Fruit fly (Drosophila melanogaster) whole organism, embryonic: ENCODE data around the gene CG4364.

ENCODE experiments used
- Blimp-1 ChIP-seq: fragments of 200-800 bp; sonication (Bioruptor generic); optimal IDR thresholded peaks from 3 replicates; lab custom pipeline; 2018; ENCODE audit warnings: missing biosample characterization, missing genetic modification characterization, mild to moderate bottlenecking, moderate library complexity, missing genetic modification reagents
- CG10431 ChIP-seq: fragments of 200-800 bp; sonication (Bioruptor generic); optimal IDR thresholded peaks from 3 replicates; lab custom pipeline; 2018; ENCODE audit warnings: missing biosample characterization, mild to moderate bottlenecking, missing genetic modification characterization
- CG10654 ChIP-seq: fragments of 200-800 bp; sonication (Bioruptor generic); optimal IDR thresholded peaks from 2 replicates; lab custom pipeline; 2016; ENCODE audit warnings: missing biosample characterization, missing genetic modification characterization
- CG11398 ChIP-seq: fragments of 200-800 bp; sonication (Bioruptor generic); optimal IDR thresholded peaks from 2 replicates; lab custom pipeline; 2016; ENCODE audit warnings: missing biosample characterization, missing genetic modification characterization
- CG11695 ChIP-seq: fragments of 200-800 bp; sonication (Bioruptor generic); IDR thresholded peaks from 3 replicates; pipeline ENCODE4 v1.3.6; 2022; ENCODE audit warnings: missing biosample characterization, missing genetic modification characterization
- CG11723 ChIP-seq: fragments of 200-800 bp; sonication (Bioruptor generic); optimal IDR thresholded peaks from 2 replicates; lab custom pipeline; 2017; ENCODE audit warnings: missing biosample characterization, mild to moderate bottlenecking, missing genetic modification characterization
- CG12219 ChIP-seq: fragments of 200-800 bp; sonication (Bioruptor generic); optimal IDR thresholded peaks from 3 replicates; lab custom pipeline; 2018; ENCODE audit warnings: missing biosample characterization, mild to moderate bottlenecking, missing genetic modification characterization
- CG13424 ChIP-seq: fragments of 200-800 bp; sonication (Bioruptor generic); optimal IDR thresholded peaks from 2 replicates; lab custom pipeline; 2019; ENCODE audit warnings: missing biosample characterization, mild to moderate bottlenecking, missing genetic modification characterization, moderate library complexity
- CG13624 ChIP-seq: fragments of 200-800 bp; sonication (Bioruptor generic); optimal IDR thresholded peaks from 2 replicates; lab custom pipeline; 2016; ENCODE audit warnings: missing biosample characterization, missing genetic modification characterization
- CG14710 ChIP-seq: fragments of 200-800 bp; sonication (Bioruptor generic); optimal IDR thresholded peaks from 3 replicates; lab custom pipeline; 2019; ENCODE audit warnings: missing biosample characterization, mild to moderate bottlenecking, missing genetic modification characterization, moderate library complexity
- CG17328 ChIP-seq: fragments of 200-800 bp; sonication (Bioruptor generic); IDR thresholded peaks from 2 replicates; pipeline ENCODE4 v1.3.6; 2022; ENCODE audit warnings: missing biosample characterization, missing genetic modification characterization
- CG17568 ChIP-seq: fragments of 200-800 bp; sonication (Bioruptor generic); optimal IDR thresholded peaks from 2 replicates; lab custom pipeline; 2018; ENCODE audit warnings: missing biosample characterization, mild to moderate bottlenecking, missing genetic modification characterization, moderate library complexity
- CG17912 ChIP-seq: fragments of 200-800 bp; sonication (Bioruptor generic); optimal IDR thresholded peaks from 2 replicates; lab custom pipeline; 2018; ENCODE audit warnings: missing biosample characterization, mild to moderate bottlenecking, missing genetic modification characterization
- CG2120 ChIP-seq: fragments of 200-800 bp; sonication (Bioruptor generic); optimal IDR thresholded peaks from 3 replicates; lab custom pipeline; 2016; ENCODE audit warnings: missing biosample characterization, missing genetic modification characterization
- CG3281 ChIP-seq: fragments of 200-800 bp; sonication (Bioruptor generic); optimal IDR thresholded peaks from 3 replicates; lab custom pipeline; 2017; ENCODE audit warnings: missing biosample characterization, mild to moderate bottlenecking, missing genetic modification characterization
- CG4854 ChIP-seq: fragments of 200-800 bp; sonication (Bioruptor generic); optimal IDR thresholded peaks from 2 replicates; lab custom pipeline; 2016; ENCODE audit warnings: missing biosample characterization, missing genetic modification characterization, inconsistent platforms
- CG6254 ChIP-seq: fragments of 200-800 bp; sonication (Bioruptor generic); optimal IDR thresholded peaks from 3 replicates; lab custom pipeline; 2017; ENCODE audit warnings: mild to moderate bottlenecking, missing biosample characterization, missing genetic modification reagents, missing genetic modification characterization
- CG7987 ChIP-seq: fragments of 200-800 bp; sonication (Bioruptor generic); optimal IDR thresholded peaks from 2 replicates; lab custom pipeline; 2018; ENCODE audit warnings: missing biosample characterization, mild to moderate bottlenecking, missing genetic modification characterization, moderate library complexity
- CG8924 ChIP-seq: fragments of 200-800 bp; optimal IDR thresholded peaks from 3 replicates; lab custom pipeline; 2019; ENCODE audit warnings: missing biosample characterization, mild to moderate bottlenecking, missing genetic modification characterization, moderate library complexity
- CHES-1-like ChIP-seq: fragments of 200-800 bp; sonication (Bioruptor generic); optimal IDR thresholded peaks from 2 replicates; lab custom pipeline; 2016; ENCODE audit warnings: missing biosample characterization, missing genetic modification characterization
- Drgx ChIP-seq: fragments of 200-800 bp; sonication (Bioruptor generic); IDR thresholded peaks from 2 replicates; pipeline ENCODE4 v1.3.6; 2022; ENCODE audit warnings: missing biosample characterization, missing genetic modification characterization
- Eip74EF ChIP-seq, 2 experiments: fragments of 200-800 bp in 1 of 2; fragments of >200 bp in 1 of 2; sonication (Bioruptor generic) in 1 of 2; optimal IDR thresholded peaks; 2 replicates each; lab custom pipeline; 2017 to 2019; ENCODE audit warnings: missing biosample characterization in 2 of 2, missing genetic modification characterization in 2 of 2, mild to moderate bottlenecking in 1 of 2, moderate library complexity in 1 of 2
- Hr3 ChIP-seq: fragments of 200-800 bp; sonication (Bioruptor generic); optimal IDR thresholded peaks from 3 replicates; lab custom pipeline; 2016; ENCODE audit warnings: missing biosample characterization, missing genetic modification characterization
- Hr51 ChIP-seq, 2 experiments: fragments of 200-800 bp; sonication (Bioruptor generic); optimal IDR thresholded peaks; 2 replicates in 1 of 2; 3 replicates in 1 of 2; lab custom pipeline; 2016 to 2018; ENCODE audit warnings: missing biosample characterization in 2 of 2, missing genetic modification characterization in 2 of 2, mild to moderate bottlenecking in 1 of 2, moderate library complexity in 1 of 2
- Lhr ChIP-seq: fragments of 200-800 bp; sonication (Bioruptor generic); optimal IDR thresholded peaks from 3 replicates; lab custom pipeline; 2017; ENCODE audit warnings: mild to moderate bottlenecking, missing biosample characterization, missing genetic modification reagents, missing genetic modification characterization
- Lpt ChIP-seq: fragments of >200 bp; optimal IDR thresholded peaks from 2 replicates; lab custom pipeline; 2018; ENCODE audit warnings: missing biosample characterization, missing genetic modification characterization
- MTF-1 ChIP-seq: fragments of 200-800 bp; sonication (Bioruptor generic); optimal IDR thresholded peaks from 2 replicates; lab custom pipeline; 2018; ENCODE audit warnings: missing biosample characterization, mild to moderate bottlenecking, missing genetic modification characterization, borderline replicate concordance
- Ptx1 ChIP-seq: fragments of 200-800 bp; sonication (Bioruptor generic); IDR thresholded peaks from 2 replicates; pipeline ENCODE4 v1.3.6; 2022; ENCODE audit warnings: missing biosample characterization, missing genetic modification characterization
- Sox102F ChIP-seq: fragments of 200-800 bp; sonication (Bioruptor generic); optimal IDR thresholded peaks from 2 replicates; lab custom pipeline; 2018; ENCODE audit warnings: missing biosample characterization, mild to moderate bottlenecking, missing genetic modification characterization, moderate library complexity
- Xrp1 ChIP-seq: fragments of 200-800 bp; sonication (Bioruptor generic); IDR thresholded peaks from 2 replicates; pipeline ENCODE4 v1.3.6; 2022; ENCODE audit warnings: missing biosample characterization, missing genetic modification characterization
- ab ChIP-seq: fragments of 200-800 bp; sonication (Bioruptor generic); optimal IDR thresholded peaks from 2 replicates; lab custom pipeline; 2016; ENCODE audit warnings: missing biosample characterization, missing genetic modification characterization
- ash1 ChIP-seq: fragments of 200-800 bp; sonication (Bioruptor generic); optimal IDR thresholded peaks from 2 replicates; lab custom pipeline; 2018; ENCODE audit warnings: missing biosample characterization, mild to moderate bottlenecking, missing genetic modification characterization
- crol ChIP-seq: fragments of 200-800 bp; sonication (Bioruptor generic); IDR thresholded peaks from 2 replicates; pipeline ENCODE4 v1.3.6; 2022; ENCODE audit warnings: missing biosample characterization, missing genetic modification characterization
- da ChIP-seq: fragments of 200-800 bp; sonication (Bioruptor generic); optimal IDR thresholded peaks from 2 replicates; lab custom pipeline; 2016; ENCODE audit warnings: missing biosample characterization, missing genetic modification characterization
- fd102C ChIP-seq: fragments of 200-800 bp; sonication (Bioruptor generic); optimal IDR thresholded peaks from 2 replicates; lab custom pipeline; 2018; ENCODE audit warnings: missing biosample characterization, mild to moderate bottlenecking, missing genetic modification characterization, moderate library complexity
- gcm ChIP-seq: fragments of 200-800 bp; sonication (Bioruptor generic); optimal IDR thresholded peaks from 2 replicates; lab custom pipeline; 2019; ENCODE audit warnings: missing biosample characterization, mild to moderate bottlenecking, missing genetic modification characterization, moderate library complexity
- ind ChIP-seq: fragments of 200-800 bp; sonication (Bioruptor generic); optimal IDR thresholded peaks from 3 replicates; lab custom pipeline; 2016; ENCODE audit warnings: missing biosample characterization, missing genetic modification characterization
- kah ChIP-seq: fragments of 200-800 bp; sonication (Bioruptor generic); optimal IDR thresholded peaks from 2 replicates; lab custom pipeline; 2018; ENCODE audit warnings: missing biosample characterization, mild to moderate bottlenecking, missing genetic modification characterization
- kni ChIP-seq: fragments of 200-800 bp; sonication (Bioruptor generic); optimal IDR thresholded peaks from 3 replicates; lab custom pipeline; 2017; ENCODE audit warnings: mild to moderate bottlenecking, missing biosample characterization, missing genetic modification reagents, missing genetic modification characterization
- lov ChIP-seq, 2 experiments: fragments of 200-800 bp in 1 of 2; fragments of >200 bp in 1 of 2; sonication (Bioruptor generic) in 1 of 2; IDR thresholded peaks in 1 of 2; optimal IDR thresholded peaks in 1 of 2; 2 replicates in 1 of 2; 3 replicates in 1 of 2; pipeline versions ENCODE4 v1.3.6 to Lab custom; 2017 to 2022; ENCODE audit warnings: missing biosample characterization in 1 of 2, missing genetic modification characterization in 1 of 2
- maf-S ChIP-seq: fragments of 200-800 bp; sonication (Bioruptor generic); optimal IDR thresholded peaks from 2 replicates; lab custom pipeline; 2016; ENCODE audit warnings: missing biosample characterization, missing genetic modification characterization
- nerfin-2 ChIP-seq: fragments of 200-800 bp; sonication (Bioruptor generic); IDR thresholded peaks from 2 replicates; pipeline ENCODE4 v1.3.6; 2022; ENCODE audit warnings: missing biosample characterization, missing genetic modification characterization; ENCODE audit not compliant: partially characterized antibody
- pfk ChIP-seq: fragments of 200-800 bp; sonication (Bioruptor generic); optimal IDR thresholded peaks from 2 replicates; lab custom pipeline; 2018; ENCODE audit warnings: missing biosample characterization, mild to moderate bottlenecking, missing genetic modification characterization, moderate library complexity
- sqz ChIP-seq: fragments of 200-800 bp; sonication (Bioruptor generic); optimal IDR thresholded peaks from 3 replicates; lab custom pipeline; 2018; ENCODE audit warnings: missing biosample characterization, mild to moderate bottlenecking, missing genetic modification characterization
- sug ChIP-seq: fragments of 200-800 bp; optimal IDR thresholded peaks from 2 replicates; lab custom pipeline; 2019; ENCODE audit warnings: missing biosample characterization, mild to moderate bottlenecking, missing genetic modification characterization, moderate library complexity
- trem ChIP-seq: fragments of 200-800 bp; optimal IDR thresholded peaks from 3 replicates; lab custom pipeline; 2019; ENCODE audit warnings: missing biosample characterization, mild to moderate bottlenecking, missing genetic modification characterization, moderate library complexity
- vfl ChIP-seq: fragments of 200-800 bp; sonication (Bioruptor generic); optimal IDR thresholded peaks from 2 replicates; lab custom pipeline; 2016; ENCODE audit warnings: missing biosample characterization, missing genetic modification characterization
- vvl ChIP-seq: fragments of 200-800 bp; sonication (Bioruptor generic); IDR thresholded peaks from 2 replicates; pipeline ENCODE4 v1.3.6; 2022; ENCODE audit warnings: missing biosample characterization, missing genetic modification characterization
- zen ChIP-seq: fragments of 200-800 bp; sonication (Bioruptor generic); optimal IDR thresholded peaks from 3 replicates; lab custom pipeline; 2018; ENCODE audit warnings: missing biosample characterization, mild to moderate bottlenecking, missing genetic modification characterization, moderate library complexity

CG4364 gene

dm6 chr2L:9660516-9660920 lies 50.6 kb downstream of the CG4364 start (continued):
- TF ChIP-seq kah (GFP tag; lab: Kevin White, UChicago): no peak
- peak; percentile 62 for TF ChIP-seq CG13624 (GFP tag; lab: Kevin White, UChicago)
- TF ChIP-seq ind (GFP tag; lab: Kevin White, UChicago): peak; percentile 66
- TF ChIP-seq CG13424: peak; percentile 81
- TF ChIP-seq CG17568 (GFP tag; lab: Kevin White, UChicago): no peak
- TF ChIP-seq CG11398 (GFP tag; lab: Kevin White, UChicago): no peak
- peak; percentile 53 for TF ChIP-seq CG12219 (GFP tag; lab: Kevin White, UChicago)
- TF ChIP-seq maf-S (GFP tag; lab: Kevin White, UChicago): peak; percentile 26
- TF ChIP-seq Xrp1 (GFP tag; lab: Robert Waterston, UW): peak; percentile 57; the same call in 1 of the 2 replicates
- no peak for TF ChIP-seq CG17912
- peak; percentile 32 for TF ChIP-seq CG10654 (GFP tag; lab: Kevin White, UChicago)
- TF ChIP-seq trem: no peak
- TF ChIP-seq CG17328 (GFP tag; lab: Robert Waterston, UW): peak; percentile 36
- peak; percentile 31 for TF ChIP-seq CG11723 (GFP tag; lab: Kevin White, UChicago)
- TF ChIP-seq da (GFP tag; lab: Kevin White, UChicago): no peak
- TF ChIP-seq gcm (GFP tag; lab: Kevin White, UChicago): no peak
- no peak for TF ChIP-seq zen (tag; lab: Kevin White, UChicago)
- peak; percentile 70 for TF ChIP-seq Sox102F (GFP tag; lab: Kevin White, UChicago)
- peak; percentile 36 for TF ChIP-seq sqz (GFP tag; lab: Kevin White, UChicago)
- TF ChIP-seq sug (tag; lab: Kevin White, UChicago): peak; percentile 69
- TF ChIP-seq fd102C (GFP tag; lab: Kevin White, UChicago): no peak
- peak; percentile 79 for TF ChIP-seq Ptx1 (GFP tag; lab: Robert Waterston, UW)
- no peak for TF ChIP-seq CG10431
- no peak for TF ChIP-seq Lhr (GFP tag; lab: Kevin White, UChicago)
- no peak for TF ChIP-seq lov (optimal IDR thresholded peaks at IDR 0.05; lab: Kevin White, UChicago)
- no peak for TF ChIP-seq lov (GFP tag; IDR thresholded peaks at IDR 0.05; lab: Robert Waterston, UW)
- TF ChIP-seq Blimp-1 (GFP tag; lab: Kevin White, UChicago): peak; percentile 46
- no peak for TF ChIP-seq ab (GFP tag; lab: Kevin White, UChicago)
- no peak for TF ChIP-seq ash1 (GFP tag; lab: Kevin White, UChicago)
- TF ChIP-seq nerfin-2 (GFP tag; lab: Robert Waterston, UW): no peak
- TF ChIP-seq CG3281 (GFP tag; lab: Kevin White, UChicago): peak; percentile 88
- no peak for TF ChIP-seq MTF-1 (GFP tag; lab: Kevin White, UChicago)
- TF ChIP-seq kni (GFP tag; lab: Kevin White, UChicago): no peak
- no peak for TF ChIP-seq crol (GFP tag; lab: Robert Waterston, UW)
- TF ChIP-seq CG6254 (GFP tag; lab: Kevin White, UChicago): peak; percentile 17
- peak in 1 of 2 experiments; percentile 60 for TF ChIP-seq Eip74EF (GFP tag; optimal IDR thresholded peaks at IDR 0.05; lab: Kevin White, UChicago)
- TF ChIP-seq CHES-1-like (GFP tag; lab: Kevin White, UChicago): peak; percentile 8
- TF ChIP-seq Drgx: 0 out of 2 replicates have a peak, but pooled peaks have one; percentile 29
- TF ChIP-seq Lpt (GFP tag; lab: Kevin White, UChicago): no peak
- TF ChIP-seq vfl: peak; percentile 39
- TF ChIP-seq CG4854 (GFP tag; lab: Kevin White, UChicago): no peak
- peak; percentile 71 for TF ChIP-seq Hr3
- peak; percentile 46 to 89 for TF ChIP-seq Hr51 (GFP tag; optimal IDR thresholded peaks at IDR 0.05; lab: Kevin White, UChicago)
- peak; percentile 15 for TF ChIP-seq CG7987 (GFP tag; lab: Kevin White, UChicago)
- no peak for TF ChIP-seq pfk (GFP tag; lab: Kevin White, UChicago)
- TF ChIP-seq CG11695: peak; percentile 85
- TF ChIP-seq CG8924 (tag; lab: Kevin White, UChicago): peak; percentile 75
- peak; percentile 91 for TF ChIP-seq CG2120 (GFP tag; lab: Kevin White, UChicago)
- TF ChIP-seq CG14710 (tag; lab: Kevin White, UChicago): no peak
- peak; percentile 55; the same call in 1 of the 2 replicates for TF ChIP-seq vvl
